Worm (Caenorhabditis elegans) whole organism, midembryonic: ENCODE measurements around the gene trmt-10C.2.

Source experiments
- T22C8.4 ChIP-seq: fragments of 200-800 bp; sonication (Bioruptor generic); IDR thresholded peaks from 2 replicates; pipeline ENCODE4 v1.3.6; 2022; ENCODE audit warnings: missing genetic modification characterization, missing compliant biosample characterization
- cog-1 ChIP-seq: sonication (generic microtip); optimal IDR thresholded peaks from 2 replicates; lab custom pipeline; 2016; ENCODE audit warnings: missing genetic modification characterization, missing compliant biosample characterization
- flt-1 ChIP-seq: fragments of 200-800 bp; sonication (Bioruptor generic); IDR thresholded peaks from 2 replicates; pipeline ENCODE4 v1.3.6; 2022; ENCODE audit warnings: missing genetic modification characterization, missing compliant biosample characterization
- klf-2 ChIP-seq: fragments of 200-800 bp; sonication (Bioruptor generic); conservative IDR thresholded peaks from 2 replicates; pipeline ENCODE4 v1.3.6; 2022; ENCODE audit warnings: missing genetic modification reagents, missing genetic modification characterization, missing compliant biosample characterization
- med-1 ChIP-seq: sonication (generic microtip); optimal IDR thresholded peaks from 2 replicates; lab custom pipeline; 2017; ENCODE audit warnings: missing genetic modification characterization, mild to moderate bottlenecking, missing compliant biosample characterization, antibody characterized with exemption, missing genetic modification reagents; ENCODE audit not compliant: insufficient read depth
- ztf-23 ChIP-seq: fragments of 200-800 bp; sonication (Bioruptor generic); IDR thresholded peaks from 2 replicates; pipeline ENCODE4 v1.3.6; 2022; ENCODE audit warnings: missing genetic modification reagents, missing genetic modification characterization, missing compliant biosample characterization
- ztf-29 ChIP-seq: fragments of 200-800 bp; sonication (Bioruptor generic); IDR thresholded peaks from 2 replicates; pipeline ENCODE4 v1.3.6; 2022; ENCODE audit warnings: missing genetic modification reagents, missing genetic modification characterization, missing compliant biosample characterization

DNA sequence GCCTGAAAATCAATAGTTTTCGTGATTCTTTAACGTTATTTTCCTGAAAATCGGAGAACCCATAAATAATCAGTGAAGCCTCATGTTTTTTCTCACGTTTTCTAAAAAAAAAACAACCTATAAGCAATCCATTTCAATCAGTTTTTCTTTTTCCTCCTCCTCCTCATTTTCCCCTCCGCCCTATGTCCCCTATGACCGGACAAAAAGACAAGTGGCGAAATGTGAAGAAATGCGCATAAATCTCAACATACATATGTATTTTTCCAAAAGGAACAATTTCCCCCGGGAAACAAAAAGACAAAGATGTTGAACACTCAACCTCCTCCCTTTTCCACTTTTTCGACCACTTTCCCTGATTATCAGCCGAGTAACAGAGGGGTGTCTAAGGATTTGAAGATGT is 30.6 kb upstream of the trmt-10C.2 start:
- TF ChIP-seq T22C8.4 (GFP tag; lab: Robert Waterston, UW) (no peak), ztf-23 (no peak), klf-2 (GFP tag; lab: Robert Waterston, UW) (no peak), cog-1 (tag; lab: Kevin White, UChicago) (no peak), med-1 (GFP tag; lab: Kevin White, UChicago) (no peak), flt-1 (no peak), ztf-29 (GFP tag; lab: Robert Waterston, UW) (no peak)
